Fruit fly (Drosophila melanogaster): Measurements from ENCODE around the gene Pisd.

dm6 chr3R:24047226-24047976 is 3.2 kb upstream of the Pisd start, which contains the start of gene CG5986:
- TF ChIP-seq CG8478 (optimal IDR thresholded peaks at IDR 0.05) (no peak), CTCF (optimal IDR thresholded peaks at IDR 0.05) (no peak)
